Fruit fly (Drosophila melanogaster): Measurements from ENCODE around the gene CG12065.

The CG12065 gene

dm6 chrX:8583159-8583558, 9.1 kb downstream of the CG12065 start:
- TF ChIP-seq lola (GFP tag; optimal IDR thresholded peaks at IDR 0.05) (no peak), pan (optimal IDR thresholded peaks at IDR 0.05) (no peak), dl (GFP tag; optimal IDR thresholded peaks at IDR 0.05; ENCODE audit: insufficient read depth in 1 of 2, partially characterized antibody in 2 of 2) (no peak), tai (GFP tag; optimal IDR thresholded peaks at IDR 0.05) (no peak), ey (GFP tag; optimal IDR thresholded peaks at IDR 0.05) (no peak), CrebA (GFP tag; optimal IDR thresholded peaks at IDR 0.05; ENCODE audit: borderline replicate concordance) (no peak), dsf (GFP tag; optimal IDR thresholded peaks at IDR 0.05; ENCODE audit: borderline replicate concordance) (no peak), usp (GFP tag; optimal IDR thresholded peaks at IDR 0.05) (no peak)

dm6 chrX:8588607-8589171, 14.6 kb downstream of the CG12065 start, which contains the start of gene CG12081:
CG12081 (plus strand) TSS chrX:8588811.
- TF ChIP-seq dsf (GFP tag; optimal IDR thresholded peaks at IDR 0.05; ENCODE audit: borderline replicate concordance): no peak
- TF ChIP-seq ey (GFP tag; optimal IDR thresholded peaks at IDR 0.05): no peak
- no peak for TF ChIP-seq GATAd (GFP tag; optimal IDR thresholded peaks at IDR 0.05)
- TF ChIP-seq Rel (GFP tag; optimal IDR thresholded peaks at IDR 0.05): no peak
- peak; percentile 35 for TF ChIP-seq Rel (tag; optimal IDR thresholded peaks at IDR 0.05)
- TF ChIP-seq sage (GFP tag; optimal IDR thresholded peaks at IDR 0.05): no peak
- no peak for TF ChIP-seq jim (GFP tag; optimal IDR thresholded peaks at IDR 0.05)
- no peak for TF ChIP-seq psq (GFP tag; optimal IDR thresholded peaks at IDR 0.05)
- no peak for TF ChIP-seq dl (GFP tag; optimal IDR thresholded peaks at IDR 0.05; ENCODE audit: insufficient read depth in 1 of 2, partially characterized antibody in 2 of 2)
- TF ChIP-seq Hnf4 (GFP tag; optimal IDR thresholded peaks at IDR 0.05): no peak
- no peak for TF ChIP-seq CG9705 (GFP tag; optimal IDR thresholded peaks at IDR 0.05)
- no peak for TF ChIP-seq CrebA (GFP tag; optimal IDR thresholded peaks at IDR 0.05; ENCODE audit: borderline replicate concordance)
- peak; percentile 80 for TF ChIP-seq N (GFP tag; optimal IDR thresholded peaks at IDR 0.05)
- TF ChIP-seq brk (GFP tag; optimal IDR thresholded peaks at IDR 0.05): no peak
- no peak for TF ChIP-seq tai (GFP tag; optimal IDR thresholded peaks at IDR 0.05)
- no peak for TF ChIP-seq Hr78 (GFP tag; optimal IDR thresholded peaks at IDR 0.05)
- TF ChIP-seq foxo (GFP tag; optimal IDR thresholded peaks at IDR 0.05): no peak
- peak; percentile 2 for TF ChIP-seq fru (GFP tag; optimal IDR thresholded peaks at IDR 0.05)
- no peak for TF ChIP-seq Abd-B (GFP tag; optimal IDR thresholded peaks at IDR 0.05)
- no peak for TF ChIP-seq Hr83 (GFP tag; optimal IDR thresholded peaks at IDR 0.05; ENCODE audit: poor library complexity, severe bottlenecking)
- TF ChIP-seq h (GFP tag; optimal IDR thresholded peaks at IDR 0.05): peak; percentile 23
- peak; percentile 18 for TF ChIP-seq HLH106 (tag; optimal IDR thresholded peaks at IDR 0.05)
- no peak for TF ChIP-seq sv (GFP tag; optimal IDR thresholded peaks at IDR 0.05)
- TF ChIP-seq Vsx2 (GFP tag; optimal IDR thresholded peaks at IDR 0.05; ENCODE audit: partially characterized antibody): no peak
- no peak for TF ChIP-seq br (GFP tag; optimal IDR thresholded peaks at IDR 0.05)
- no peak for TF ChIP-seq Myc (optimal IDR thresholded peaks at IDR 0.05)
- no peak for TF ChIP-seq CG32264 (GFP tag; optimal IDR thresholded peaks at IDR 0.05)
- TF ChIP-seq Jra (GFP tag; optimal IDR thresholded peaks at IDR 0.05): no peak
- TF ChIP-seq rgr (GFP tag; optimal IDR thresholded peaks at IDR 0.05): peak; percentile 16
- no peak for TF ChIP-seq lola (GFP tag; optimal IDR thresholded peaks at IDR 0.05)
- peak; percentile 6 for TF ChIP-seq Sp1 (GFP tag; optimal IDR thresholded peaks at IDR 0.05)
- no peak for TF ChIP-seq OdsH (GFP tag; optimal IDR thresholded peaks at IDR 0.05)
- no peak for TF ChIP-seq usp (GFP tag; optimal IDR thresholded peaks at IDR 0.05)
- TF ChIP-seq woc (GFP tag; optimal IDR thresholded peaks at IDR 0.05): peak; percentile 38
- TF ChIP-seq Dfd (GFP tag; optimal IDR thresholded peaks at IDR 0.05): no peak
- TF ChIP-seq dmrt93B (GFP tag; optimal IDR thresholded peaks at IDR 0.05): no peak
- no peak for TF ChIP-seq Mio (GFP tag; optimal IDR thresholded peaks at IDR 0.05)
- no peak for TF ChIP-seq Dif (GFP tag; optimal IDR thresholded peaks at IDR 0.05; ENCODE audit: partially characterized antibody)

DNA sequence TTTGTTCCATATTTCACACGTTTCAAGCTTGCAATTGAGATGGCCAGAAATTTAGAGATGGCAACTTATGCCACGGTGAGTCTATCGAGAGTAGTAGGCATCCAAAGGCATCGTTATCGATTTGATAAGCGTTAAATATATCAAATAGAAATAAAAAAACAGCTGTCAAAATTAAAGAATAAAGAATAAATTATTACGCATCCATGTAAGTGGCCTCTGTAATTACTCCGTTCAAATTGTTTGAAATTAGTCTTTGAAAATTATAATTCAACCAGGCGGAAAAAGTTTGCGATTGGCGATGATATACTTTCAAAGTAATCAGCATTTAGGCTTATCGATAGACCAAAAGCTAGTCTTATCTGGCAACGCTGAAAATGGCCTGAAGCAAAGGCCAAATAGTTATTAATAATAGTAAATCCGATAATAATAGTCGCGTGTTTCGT, 17.6 kb downstream of the CG12065 start, which contains the start of the genes CG12659 and Crag:
Gene CG12659, minus strand, starts transcription at position 45 of the 443 bp plus-strand sequence.
Gene Crag, plus strand, starts transcription at position 347 of the 443 bp plus-strand sequence.
- TF ChIP-seq HLH106 (tag; optimal IDR thresholded peaks at IDR 0.05) (peak; percentile 12), fru (GFP tag; optimal IDR thresholded peaks at IDR 0.05) (peak; percentile 18), psq (GFP tag; optimal IDR thresholded peaks at IDR 0.05) (no peak), Jra (GFP tag; optimal IDR thresholded peaks at IDR 0.05) (peak; percentile 39), foxo (GFP tag; optimal IDR thresholded peaks at IDR 0.05) (peak in 1 of 2 experiments; percentile 14), Hnf4 (GFP tag; optimal IDR thresholded peaks at IDR 0.05) (peak; percentile 45), tai (GFP tag; optimal IDR thresholded peaks at IDR 0.05) (no peak)
